Worm (Caenorhabditis elegans): ENCODE results near the gene kin-33.

DNA sequence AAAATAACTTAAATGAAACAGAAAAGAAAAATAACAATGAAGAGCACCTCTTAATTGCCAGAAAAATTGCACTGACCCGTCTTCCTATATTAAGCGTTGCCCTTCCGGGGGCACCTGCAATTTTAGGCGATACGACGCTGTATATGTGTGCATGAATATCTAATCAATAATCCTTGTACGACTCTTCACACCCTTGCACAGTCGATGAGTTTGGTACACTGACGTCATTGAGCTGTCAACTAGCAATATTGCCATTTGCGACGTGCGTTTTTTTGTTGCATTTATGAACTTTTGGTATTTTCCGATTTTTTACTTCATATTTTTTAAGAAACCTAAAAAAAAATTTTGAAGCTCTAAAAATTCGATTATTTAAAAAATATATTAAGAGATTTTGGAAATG is 11.6 kb upstream of the kin-33 start, which contains the start of gene kin-34:
- TF ChIP-seq klf-2 (GFP tag; conservative IDR thresholded peaks at IDR 0.05) (no peak), ztf-29 (GFP tag; IDR thresholded peaks at IDR 0.05) (no peak), flt-1 (GFP tag; IDR thresholded peaks at IDR 0.05) (no peak), ref-1 (GFP tag; conservative IDR thresholded peaks at IDR 0.05) (no peak), ztf-23 (GFP tag; IDR thresholded peaks at IDR 0.05) (no peak), cog-1 (tag; optimal IDR thresholded peaks at IDR 0.05) (no peak), tab-1 (GFP tag; IDR thresholded peaks at IDR 0.05) (no peak), med-1 (GFP tag; optimal IDR thresholded peaks at IDR 0.05; ENCODE audit: insufficient read depth) (no peak), T22C8.4 (GFP tag; IDR thresholded peaks at IDR 0.05) (no peak)
